Worm (Caenorhabditis elegans) whole organism, L3 larva: Measurements from ENCODE around the gene ZK1067.3.

Experiments used
- ZK546.5 ChIP-seq: sonication (generic microtip); optimal IDR thresholded peaks from 2 replicates; lab custom pipeline; 2017; ENCODE audit warnings: missing biosample characterization, missing genetic modification characterization
- lsy-12 ChIP-seq: sonication (generic microtip); optimal IDR thresholded peaks from 2 replicates; lab custom pipeline; 2016; ENCODE audit warnings: mild to moderate bottlenecking, missing genetic modification characterization, missing compliant biosample characterization
- unc-62 ChIP-seq: fragments of 150-350 bp; sonication (generic microtip); optimal IDR thresholded peaks from 4 replicates; lab custom pipeline; 2014; ENCODE audit warnings: missing biosample characterization, missing genetic modification reagents, missing genetic modification characterization

DNA sequence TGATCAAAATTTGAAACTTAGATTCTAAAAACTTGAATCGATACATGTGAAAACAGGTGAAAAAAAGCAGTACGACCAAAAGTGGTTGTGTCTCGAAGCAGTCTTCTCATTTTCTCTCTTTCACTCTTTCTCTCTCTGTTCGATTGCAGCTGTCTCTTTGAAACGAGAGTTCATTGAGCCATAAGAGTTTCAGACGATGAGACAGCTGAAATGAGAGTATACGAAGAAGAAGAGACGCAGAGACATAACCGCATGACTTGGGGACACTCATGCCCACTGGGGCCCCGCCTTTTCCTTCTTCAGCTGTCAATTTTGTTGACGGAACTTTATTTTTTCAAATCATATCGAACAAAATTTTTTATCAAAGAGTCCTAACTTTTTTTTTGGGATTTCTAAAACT lies 50.9 kb downstream of the ZK1067.3 start:
- TF ChIP-seq unc-62 (GFP tag; lab: Kevin White, UChicago) (peak; percentile 84), ZK546.5 (tag; lab: Kevin White, UChicago) (no peak), lsy-12 (peak; percentile 57)
